Fruit fly (Drosophila melanogaster) whole organism, embryonic: ENCODE measurements around the gene CG17224.

ENCODE experiments used
- B-H1 ChIP-seq: fragments of 200-800 bp; sonication (Bioruptor generic); IDR thresholded peaks from 3 replicates; pipeline ENCODE4 v1.3.6; 2022; ENCODE audit warnings: missing biosample characterization, missing genetic modification characterization
- BtbVII ChIP-seq: fragments of 200-800 bp; sonication (Bioruptor generic); optimal IDR thresholded peaks from 3 replicates; lab custom pipeline; 2017; ENCODE audit warnings: missing biosample characterization, mild to moderate bottlenecking, missing genetic modification characterization
- C15 ChIP-seq: fragments of 200-800 bp; sonication (Bioruptor generic); IDR thresholded peaks from 3 replicates; pipeline ENCODE4 v1.3.6; 2022; ENCODE audit warnings: missing biosample characterization, missing genetic modification characterization
- CG10565 ChIP-seq: fragments of 200-800 bp; sonication (Bioruptor generic); optimal IDR thresholded peaks from 3 replicates; lab custom pipeline; 2016; ENCODE audit warnings: missing biosample characterization, mild to moderate bottlenecking, missing genetic modification characterization
- CG11504 ChIP-seq: fragments of 200-800 bp; sonication (Bioruptor generic); optimal IDR thresholded peaks from 3 replicates; lab custom pipeline; 2019; ENCODE audit warnings: missing biosample characterization, mild to moderate bottlenecking, missing genetic modification characterization, moderate library complexity
- CG13894 ChIP-seq: fragments of 200-800 bp; sonication (Bioruptor generic); optimal IDR thresholded peaks from 3 replicates; lab custom pipeline; 2018; ENCODE audit warnings: missing biosample characterization, mild to moderate bottlenecking, missing genetic modification characterization, moderate library complexity
- CG15269 ChIP-seq: fragments of 200-800 bp; sonication (Bioruptor generic); optimal IDR thresholded peaks from 2 replicates; lab custom pipeline; 2018; ENCODE audit warnings: missing biosample characterization, mild to moderate bottlenecking, missing genetic modification characterization, moderate library complexity
- CG16813 ChIP-seq: fragments of 200-800 bp; sonication (Bioruptor generic); IDR thresholded peaks from 3 replicates; pipeline ENCODE4 v1.3.6; 2022; ENCODE audit warnings: missing biosample characterization, missing genetic modification characterization; ENCODE audit not compliant: partially characterized antibody
- CG17912 ChIP-seq: fragments of 200-800 bp; sonication (Bioruptor generic); optimal IDR thresholded peaks from 2 replicates; lab custom pipeline; 2018; ENCODE audit warnings: missing biosample characterization, mild to moderate bottlenecking, missing genetic modification characterization
- CG18476 ChIP-seq: fragments of 200-800 bp; sonication (Bioruptor generic); optimal IDR thresholded peaks from 2 replicates; lab custom pipeline; 2016; ENCODE audit warnings: missing biosample characterization, mild to moderate bottlenecking, missing genetic modification characterization
- CG18619 ChIP-seq: fragments of 200-800 bp; sonication (Bioruptor generic); optimal IDR thresholded peaks from 3 replicates; lab custom pipeline; 2017; ENCODE audit warnings: missing biosample characterization, mild to moderate bottlenecking, missing genetic modification characterization
- CG30431 ChIP-seq: fragments of 200-800 bp; sonication (Bioruptor generic); optimal IDR thresholded peaks from 2 replicates; lab custom pipeline; 2017; ENCODE audit warnings: missing biosample characterization, missing genetic modification characterization
- CG32767 ChIP-seq: fragments of 200-800 bp; sonication (Bioruptor generic); IDR thresholded peaks from 2 replicates; pipeline ENCODE4 v1.3.6; 2022; ENCODE audit warnings: missing biosample characterization, missing genetic modification characterization
- CG3407 ChIP-seq: fragments of 200-800 bp; sonication (Bioruptor generic); optimal IDR thresholded peaks from 2 replicates; lab custom pipeline; 2018; ENCODE audit warnings: missing biosample characterization, mild to moderate bottlenecking, missing genetic modification characterization
- CG4328 ChIP-seq: fragments of 200-800 bp; sonication (Bioruptor generic); optimal IDR thresholded peaks from 3 replicates; lab custom pipeline; 2017; ENCODE audit warnings: missing biosample characterization, missing genetic modification reagents, missing genetic modification characterization
- CG8281 ChIP-seq: fragments of 200-800 bp; sonication (Bioruptor generic); optimal IDR thresholded peaks from 2 replicates; lab custom pipeline; 2018; ENCODE audit warnings: missing biosample characterization, mild to moderate bottlenecking, missing genetic modification characterization, moderate library complexity
- CoRest ChIP-seq: fragments of 200-800 bp; sonication (Bioruptor generic); optimal IDR thresholded peaks from 3 replicates; lab custom pipeline; 2018; ENCODE audit warnings: missing biosample characterization, mild to moderate bottlenecking, missing genetic modification characterization, moderate library complexity
- D ChIP-seq, 2 experiments: fragments of 200-800 bp in 1 of 2; fragments of >200 bp in 1 of 2; sonication (Bioruptor generic) in 1 of 2; optimal IDR thresholded peaks; 2 replicates in 1 of 2; 3 replicates in 1 of 2; lab custom pipeline; 2017; ENCODE audit warnings: mild to moderate bottlenecking in 1 of 2, missing biosample characterization in 1 of 2, missing genetic modification characterization in 1 of 2, missing genetic modification reagents in 1 of 2
- HHEX ChIP-seq: fragments of 200-800 bp; sonication (Bioruptor generic); optimal IDR thresholded peaks from 3 replicates; lab custom pipeline; 2017; ENCODE audit warnings: missing biosample characterization, mild to moderate bottlenecking, missing genetic modification characterization, missing genetic modification reagents
- Hand ChIP-seq: fragments of 200-800 bp; sonication (Bioruptor generic); optimal IDR thresholded peaks from 2 replicates; lab custom pipeline; 2017; ENCODE audit warnings: mild to moderate bottlenecking, missing biosample characterization, missing genetic modification reagents, missing genetic modification characterization
- Hey ChIP-seq: fragments of 200-800 bp; sonication (Bioruptor generic); optimal IDR thresholded peaks from 3 replicates; lab custom pipeline; 2018; ENCODE audit warnings: missing biosample characterization, mild to moderate bottlenecking, missing genetic modification characterization
- Hsf ChIP-seq: fragments of 200-800 bp; sonication (Bioruptor generic); optimal IDR thresholded peaks from 3 replicates; lab custom pipeline; 2016; ENCODE audit warnings: missing biosample characterization, missing genetic modification characterization
- NC2β ChIP-seq: fragments of 200-800 bp; sonication (Bioruptor generic); optimal IDR thresholded peaks from 2 replicates; lab custom pipeline; 2016; ENCODE audit warnings: missing biosample characterization, missing genetic modification characterization
- Oli ChIP-seq: fragments of 200-800 bp; sonication (Bioruptor generic); optimal IDR thresholded peaks from 2 replicates; lab custom pipeline; 2018; ENCODE audit warnings: missing biosample characterization, mild to moderate bottlenecking, missing genetic modification characterization, moderate library complexity
- PHDP ChIP-seq: fragments of 200-800 bp; sonication (Bioruptor generic); optimal IDR thresholded peaks from 3 replicates; lab custom pipeline; 2018; ENCODE audit warnings: missing biosample characterization, mild to moderate bottlenecking, missing genetic modification characterization, moderate library complexity
- Ptx1 ChIP-seq: fragments of 200-800 bp; sonication (Bioruptor generic); IDR thresholded peaks from 2 replicates; pipeline ENCODE4 v1.3.6; 2022; ENCODE audit warnings: missing biosample characterization, missing genetic modification characterization
- Sox102F ChIP-seq: fragments of 200-800 bp; sonication (Bioruptor generic); optimal IDR thresholded peaks from 2 replicates; lab custom pipeline; 2018; ENCODE audit warnings: missing biosample characterization, mild to moderate bottlenecking, missing genetic modification characterization, moderate library complexity
- Ssrp ChIP-seq: fragments of 200-800 bp; sonication (Bioruptor generic); optimal IDR thresholded peaks from 2 replicates; lab custom pipeline; 2018; ENCODE audit warnings: missing biosample characterization, mild to moderate bottlenecking, missing genetic modification characterization, moderate library complexity
- Trl ChIP-seq, 3 experiments: fragments of >200 bp in 2 of 3; fragments of 200-800 bp in 1 of 3; sonication (Bioruptor generic) in 1 of 3; optimal IDR thresholded peaks; 2 replicates in 1 of 3; 3 replicates in 2 of 3; lab custom pipeline; 2016 to 2017; ENCODE audit warnings: missing biosample characterization in 1 of 3, missing genetic modification characterization in 1 of 3
- Vsx1 ChIP-seq: fragments of 200-800 bp; sonication (Bioruptor generic); optimal IDR thresholded peaks from 2 replicates; lab custom pipeline; 2017; ENCODE audit warnings: missing biosample characterization, mild to moderate bottlenecking, missing genetic modification characterization, missing genetic modification reagents
- YL-1 ChIP-seq: fragments of 200-800 bp; sonication (Bioruptor generic); optimal IDR thresholded peaks from 3 replicates; lab custom pipeline; 2017; ENCODE audit warnings: missing biosample characterization, mild to moderate bottlenecking, missing genetic modification characterization
- abd-A ChIP-seq: fragments of 200-800 bp; sonication (Bioruptor generic); optimal IDR thresholded peaks from 3 replicates; lab custom pipeline; 2019; ENCODE audit warnings: missing biosample characterization, mild to moderate bottlenecking, missing genetic modification characterization, moderate library complexity
- cg ChIP-seq: fragments of 200-800 bp; sonication (Bioruptor generic); optimal IDR thresholded peaks from 3 replicates; lab custom pipeline; 2019; ENCODE audit warnings: missing biosample characterization, mild to moderate bottlenecking, missing genetic modification characterization, moderate library complexity
- crp ChIP-seq, 2 experiments: fragments of 200-800 bp; sonication (Bioruptor generic); optimal IDR thresholded peaks; 2 replicates in 1 of 2; 3 replicates in 1 of 2; lab custom pipeline; 2017; ENCODE audit warnings: missing biosample characterization in 2 of 2, missing genetic modification characterization in 2 of 2, mild to moderate bottlenecking in 1 of 2, moderate library complexity in 1 of 2
- dati ChIP-seq: fragments of 200-800 bp; sonication (Bioruptor generic); IDR thresholded peaks from 2 replicates; pipeline ENCODE4 v1.3.6; 2022; ENCODE audit warnings: missing biosample characterization, missing genetic modification characterization
- dimm ChIP-seq: fragments of 200-800 bp; sonication (Bioruptor generic); IDR thresholded peaks from 2 replicates; pipeline ENCODE4 v1.3.6; 2022; ENCODE audit warnings: missing biosample characterization, missing genetic modification characterization
- disco-r ChIP-seq: fragments of 200-800 bp; sonication (Bioruptor generic); optimal IDR thresholded peaks from 2 replicates; lab custom pipeline; 2016; ENCODE audit warnings: missing biosample characterization, missing genetic modification characterization
- dysf ChIP-seq: fragments of 200-800 bp; sonication (Bioruptor generic); IDR thresholded peaks from 3 replicates; pipeline ENCODE4 v1.3.6; 2022; ENCODE audit warnings: missing biosample characterization, missing genetic modification characterization
- ewg ChIP-seq: fragments of 200-800 bp; sonication (Bioruptor generic); optimal IDR thresholded peaks from 3 replicates; lab custom pipeline; 2017; ENCODE audit warnings: mild to moderate bottlenecking, missing biosample characterization, missing genetic modification reagents, missing genetic modification characterization
- h ChIP-seq: fragments of >200 bp; optimal IDR thresholded peaks from 2 replicates; lab custom pipeline; 2017
- pnt ChIP-seq: fragments of 200-800 bp; sonication (Bioruptor generic); optimal IDR thresholded peaks from 3 replicates; lab custom pipeline; 2016; ENCODE audit warnings: missing biosample characterization, missing genetic modification characterization
- seq ChIP-seq: fragments of 200-800 bp; sonication (Bioruptor generic); IDR thresholded peaks from 2 replicates; pipeline ENCODE4 v1.3.6; 2022; ENCODE audit warnings: missing biosample characterization, missing genetic modification characterization
- sr ChIP-seq: fragments of 200-800 bp; sonication (Bioruptor generic); IDR thresholded peaks from 3 replicates; pipeline ENCODE4 v1.3.6; 2022; ENCODE audit warnings: missing biosample characterization, missing genetic modification characterization
- tx ChIP-seq: fragments of 200-800 bp; sonication (Bioruptor generic); optimal IDR thresholded peaks from 2 replicates; lab custom pipeline; 2016; ENCODE audit warnings: missing biosample characterization, missing genetic modification characterization
- vnd ChIP-seq: fragments of 200-800 bp; sonication (Bioruptor generic); IDR thresholded peaks from 3 replicates; pipeline ENCODE4 v1.3.6; 2022; ENCODE audit warnings: missing biosample characterization, missing genetic modification characterization; ENCODE audit not compliant: partially characterized antibody
- vvl ChIP-seq: fragments of 200-800 bp; sonication (Bioruptor generic); IDR thresholded peaks from 2 replicates; pipeline ENCODE4 v1.3.6; 2022; ENCODE audit warnings: missing biosample characterization, missing genetic modification characterization

Gene CG17224

dm6 chr2L:2976829-2977228, 41.3 kb downstream of the CG17224 start, which contains the start of the genes CG9641 and CG3165 (continued):
- peak; percentile 98 for TF ChIP-seq vnd (GFP tag; lab: Robert Waterston, UW)
- TF ChIP-seq, all 482 proteins: peak for 370

dm6 chr2L:2972439-2972936, 45.6 kb downstream of the CG17224 start, which contains the start of the genes Rrp1 and gammaTub23C:
Rrp1 (minus strand) TSS chr2L:2972508.
gammaTub23C (plus strand) TSS chr2L:2972891.
- TF ChIP-seq CG13894 (tag; lab: Kevin White, UChicago) (peak; percentile 53), dysf (GFP tag; lab: Robert Waterston, UW) (peak; percentile 90), CoRest (tag; lab: Kevin White, UChicago) (peak; percentile 97), YL-1 (GFP tag; lab: Kevin White, UChicago) (peak; percentile 85), CG3407 (GFP tag; lab: Kevin White, UChicago) (peak; percentile 84), NC2β (GFP tag; lab: Kevin White, UChicago) (peak; percentile 55), CG4328 (GFP tag; lab: Kevin White, UChicago) (peak; percentile 84), ewg (GFP tag; lab: Kevin White, UChicago) (peak; percentile 85), CG18619 (GFP tag; lab: Kevin White, UChicago) (peak; percentile 94), Hey (tag; lab: Kevin White, UChicago) (peak; percentile 40), CG18476 (GFP tag; lab: Kevin White, UChicago) (peak; percentile 87), CG11504 (tag; lab: Kevin White, UChicago) (peak; percentile 91), abd-A (tag; lab: Kevin White, UChicago) (no peak), CG15269 (tag; lab: Kevin White, UChicago) (peak; percentile 90), cg (no peak), Sox102F (peak; percentile 87), CG16813 (GFP tag; lab: Robert Waterston, UW) (no peak), seq (GFP tag; lab: Robert Waterston, UW) (peak; percentile 68), sr (GFP tag; lab: Robert Waterston, UW) (no peak), HHEX (peak; percentile 90), CG8281 (tag; lab: Kevin White, UChicago) (peak; percentile 73), h (lab: Kevin White, UChicago) (no peak), vvl (GFP tag; lab: Robert Waterston, UW) (peak; percentile 83; the same call in 1 of the 2 replicates), dimm (0 out of 2 replicates have a peak, but pooled peaks have one; percentile 24), pnt (GFP tag; lab: Kevin White, UChicago) (peak; percentile 63), PHDP (tag; lab: Kevin White, UChicago) (peak; percentile 88), BtbVII (peak; percentile 88), disco-r (GFP tag; lab: Kevin White, UChicago) (peak; percentile 41), Vsx1 (GFP tag; lab: Kevin White, UChicago) (no peak), CG30431 (GFP tag; lab: Kevin White, UChicago) (peak; percentile 88), CG10565 (GFP tag; lab: Kevin White, UChicago) (peak; percentile 63), Ssrp (tag; lab: Kevin White, UChicago) (peak; percentile 92), Hand (peak; percentile 75), crp (GFP tag; optimal IDR thresholded peaks at IDR 0.05; lab: Kevin White, UChicago) (peak in 1 of 2 experiments; percentile 63), Ptx1 (peak; percentile 92), Oli (tag; lab: Kevin White, UChicago) (peak; percentile 93), CG32767 (GFP tag; lab: Robert Waterston, UW) (peak; percentile 78; the same call in 1 of the 2 replicates), D (optimal IDR thresholded peaks at IDR 0.05; lab: Kevin White, UChicago) (no peak), D (GFP tag; optimal IDR thresholded peaks at IDR 0.05; lab: Kevin White, UChicago) (peak; percentile 88), CG17912 (GFP tag; lab: Kevin White, UChicago) (peak; percentile 37), tx (peak; percentile 40), B-H1 (GFP tag; lab: Robert Waterston, UW) (peak; percentile 82), C15 (GFP tag; lab: Robert Waterston, UW) (no peak), dati (no peak), Trl (optimal IDR thresholded peaks at IDR 0.05; lab: Kevin White, UChicago) (peak in 1 of 2 experiments; percentile 3), Trl (GFP tag; optimal IDR thresholded peaks at IDR 0.05; lab: Kevin White, UChicago) (peak; percentile 73), Hsf (GFP tag; lab: Kevin White, UChicago) (peak; percentile 90)
